Worm (Caenorhabditis elegans): ENCODE measurements around the gene T24A6.16.

- TF ChIP-seq flt-1 (GFP tag; IDR thresholded peaks at IDR 0.05) = no peak
- no peak for TF ChIP-seq klf-2 (GFP tag; conservative IDR thresholded peaks at IDR 0.05)
- TF ChIP-seq cog-1 (tag; optimal IDR thresholded peaks at IDR 0.05) = no peak
Observed at ce11 chrV:3549553-3549952, 13.2 kb downstream of the T24A6.16 start, which contains the start of gene sri-21.

Measured in whole organism, midembryonic.